Worm (Caenorhabditis elegans) whole organism, L4 larva: ENCODE results near the gene K03B4.2.

Experiments used
- ctbp-1 ChIP-seq: fragments of 200-800 bp; sonication (Bioruptor generic); IDR thresholded peaks from 2 replicates; pipeline ENCODE4 v1.3.6; 2022; ENCODE audit warnings: missing genetic modification reagents, missing genetic modification characterization, missing compliant biosample characterization
- dmd-8 ChIP-seq: fragments of 200-800 bp; sonication (Bioruptor generic); IDR thresholded peaks from 2 replicates; pipeline ENCODE4 v1.3.6; 2022; ENCODE audit warnings: missing genetic modification characterization, missing compliant biosample characterization
- unc-62 ChIP-seq, 3 experiments: fragments of 150-350 bp in 1 of 3; sonication (generic microtip); optimal IDR thresholded peaks in 2 of 3; peaks in 1 of 3; 1 replicate in 1 of 3; 2 replicates in 2 of 3; lab custom pipeline; 2014 to 2017; ENCODE audit warnings: missing biosample characterization in 3 of 3, missing genetic modification characterization in 3 of 3, missing genetic modification reagents in 3 of 3, missing genotype in 1 of 3
- ztf-11 ChIP-seq: fragments of 150-350 bp; optimal IDR thresholded peaks from 2 replicates; lab custom pipeline; 2014; ENCODE audit warnings: missing biosample characterization, missing genetic modification characterization

- TF ChIP-seq unc-62 (GFP tag; optimal IDR thresholded peaks at IDR 0.05 in 1 of 2; lab: Kevin White, UChicago) (no peak), unc-62 (tag; optimal IDR thresholded peaks at IDR 0.05; lab: Kevin White, UChicago) (no peak), ctbp-1 (GFP tag; lab: Robert Waterston, UW) (no peak), dmd-8 (GFP tag; lab: Robert Waterston, UW) (no peak), ztf-11 (tag; lab: Kevin White, UChicago) (no peak)
Observed at ce11 chrV:4687944-4688505, at the start of gene K03B4.2.
